Fruit fly (Drosophila melanogaster) whole organism, embryonic: Measurements from ENCODE around the gene Tbcd.

Source experiments
- Bgb ChIP-seq: fragments of 200-800 bp; sonication (Bioruptor generic); IDR thresholded peaks from 2 replicates; pipeline ENCODE4 v1.3.6; 2022; ENCODE audit warnings: missing biosample characterization, missing genetic modification characterization; ENCODE audit not compliant: partially characterized antibody
- Blimp-1 ChIP-seq: fragments of 200-800 bp; sonication (Bioruptor generic); optimal IDR thresholded peaks from 3 replicates; lab custom pipeline; 2018; ENCODE audit warnings: missing biosample characterization, missing genetic modification characterization, mild to moderate bottlenecking, moderate library complexity, missing genetic modification reagents
- CG10147 ChIP-seq: fragments of 200-800 bp; sonication (Bioruptor generic); optimal IDR thresholded peaks from 2 replicates; lab custom pipeline; 2019; ENCODE audit warnings: missing biosample characterization, mild to moderate bottlenecking, missing genetic modification characterization, moderate library complexity
- CG10979 ChIP-seq: fragments of 200-800 bp; sonication (Bioruptor generic); optimal IDR thresholded peaks from 2 replicates; lab custom pipeline; 2018; ENCODE audit warnings: missing biosample characterization, mild to moderate bottlenecking, missing genetic modification characterization, moderate library complexity
- CG11093 ChIP-seq: fragments of 200-800 bp; sonication (Bioruptor generic); IDR thresholded peaks from 3 replicates; pipeline ENCODE4 v1.3.6; 2022; ENCODE audit warnings: missing biosample characterization, missing genetic modification characterization
- CG13287 ChIP-seq: fragments of 200-800 bp; sonication (Bioruptor generic); IDR thresholded peaks from 2 replicates; pipeline ENCODE4 v1.3.6; 2022; ENCODE audit warnings: missing biosample characterization, missing genetic modification characterization; ENCODE audit not compliant: partially characterized antibody
- CG15011 ChIP-seq: fragments of 200-800 bp; sonication (Bioruptor generic); optimal IDR thresholded peaks from 3 replicates; lab custom pipeline; 2018; ENCODE audit warnings: missing biosample characterization, mild to moderate bottlenecking, missing genetic modification characterization
- CG17912 ChIP-seq: fragments of 200-800 bp; sonication (Bioruptor generic); optimal IDR thresholded peaks from 2 replicates; lab custom pipeline; 2018; ENCODE audit warnings: missing biosample characterization, mild to moderate bottlenecking, missing genetic modification characterization
- CG18262 ChIP-seq: fragments of 200-800 bp; optimal IDR thresholded peaks from 3 replicates; lab custom pipeline; 2019; ENCODE audit warnings: missing biosample characterization, mild to moderate bottlenecking, missing genetic modification characterization, moderate library complexity
- CG18599 ChIP-seq: fragments of 200-800 bp; sonication (Bioruptor generic); optimal IDR thresholded peaks from 3 replicates; lab custom pipeline; 2017; ENCODE audit warnings: missing biosample characterization, missing genetic modification characterization, mild to moderate bottlenecking, moderate library complexity, missing genetic modification reagents
- CG2129 ChIP-seq: fragments of 200-800 bp; sonication (Bioruptor generic); IDR thresholded peaks from 2 replicates; pipeline ENCODE4 v1.3.6; 2022; ENCODE audit warnings: missing biosample characterization, missing genetic modification characterization; ENCODE audit not compliant: partially characterized antibody
- CG2199 ChIP-seq: fragments of 200-800 bp; sonication (Bioruptor generic); IDR thresholded peaks from 3 replicates; pipeline ENCODE4 v1.3.6; 2022; ENCODE audit warnings: missing biosample characterization, missing genetic modification characterization
- CG2875 ChIP-seq: fragments of 200-800 bp; sonication (Bioruptor generic); optimal IDR thresholded peaks from 2 replicates; lab custom pipeline; 2017; ENCODE audit warnings: missing biosample characterization, mild to moderate bottlenecking, missing genetic modification characterization, missing genetic modification reagents
- CG3065 ChIP-seq: fragments of 200-800 bp; sonication (Bioruptor generic); optimal IDR thresholded peaks from 2 replicates; lab custom pipeline; 2016; ENCODE audit warnings: missing biosample characterization, missing genetic modification characterization
- CG31441 ChIP-seq: fragments of 200-800 bp; sonication (Bioruptor generic); IDR thresholded peaks from 2 replicates; pipeline ENCODE4 v1.3.6; 2022; ENCODE audit warnings: missing biosample characterization, missing genetic modification characterization
- CG33557 ChIP-seq: fragments of 200-800 bp; sonication (Bioruptor generic); optimal IDR thresholded peaks from 2 replicates; lab custom pipeline; 2019; ENCODE audit warnings: missing biosample characterization, mild to moderate bottlenecking, missing genetic modification characterization, moderate library complexity
- CG6272 ChIP-seq: fragments of 200-800 bp; sonication (Bioruptor generic); IDR thresholded peaks from 2 replicates; pipeline ENCODE4 v1.3.6; 2022; ENCODE audit warnings: missing biosample characterization, missing genetic modification characterization
- CG8478 ChIP-seq: fragments of >200 bp; optimal IDR thresholded peaks from 2 replicates; lab custom pipeline; 2018
- CG9437 ChIP-seq: fragments of 200-800 bp; sonication (Bioruptor generic); optimal IDR thresholded peaks from 2 replicates; lab custom pipeline; 2018; ENCODE audit warnings: missing biosample characterization, mild to moderate bottlenecking, missing genetic modification characterization
- CG9817 ChIP-seq: fragments of 200-800 bp; sonication (Bioruptor generic); optimal IDR thresholded peaks from 2 replicates; lab custom pipeline; 2018; ENCODE audit warnings: missing biosample characterization, mild to moderate bottlenecking, missing genetic modification characterization, moderate library complexity
- Doc3 ChIP-seq: fragments of 200-800 bp; sonication (Bioruptor generic); IDR thresholded peaks from 3 replicates; pipeline ENCODE4 v1.3.6; 2022; ENCODE audit warnings: missing biosample characterization, missing genetic modification characterization; ENCODE audit not compliant: partially characterized antibody
- ERR ChIP-seq: fragments of 200-800 bp; sonication (Bioruptor generic); optimal IDR thresholded peaks from 2 replicates; lab custom pipeline; 2016; ENCODE audit warnings: missing biosample characterization, missing genetic modification characterization
- MBD-R2 ChIP-seq: fragments of 200-800 bp; sonication (Bioruptor generic); IDR thresholded peaks from 2 replicates; pipeline ENCODE4 v1.3.6; 2022; ENCODE audit warnings: missing biosample characterization, missing genetic modification characterization
- NK7.1 ChIP-seq: fragments of 200-800 bp; sonication (Bioruptor generic); optimal IDR thresholded peaks from 3 replicates; lab custom pipeline; 2016; ENCODE audit warnings: missing biosample characterization, missing genetic modification characterization
- Sry-δ ChIP-seq: fragments of 200-800 bp; sonication (Bioruptor generic); optimal IDR thresholded peaks from 2 replicates; lab custom pipeline; 2016; ENCODE audit warnings: missing biosample characterization, missing genetic modification characterization
- Stat92E ChIP-seq, 3 experiments: fragments of >200 bp in 2 of 3; fragments of 200-800 bp in 1 of 3; sonication (Bioruptor generic) in 1 of 3; optimal IDR thresholded peaks; 2 replicates each; lab custom pipeline; 2017 to 2019; ENCODE audit warnings: missing biosample characterization in 3 of 3, missing genetic modification characterization in 3 of 3, mild to moderate bottlenecking in 1 of 3, moderate library complexity in 1 of 3
- Tbp ChIP-seq: fragments of >200 bp; optimal IDR thresholded peaks from 2 replicates; lab custom pipeline; 2018; ENCODE audit warnings: missing biosample characterization, missing genetic modification characterization
- Usf ChIP-seq: fragments of 200-800 bp; sonication (Bioruptor generic); optimal IDR thresholded peaks from 2 replicates; lab custom pipeline; 2017; ENCODE audit warnings: missing genotype, missing biosample characterization, missing genetic modification characterization
- YL-1 ChIP-seq: fragments of 200-800 bp; sonication (Bioruptor generic); optimal IDR thresholded peaks from 3 replicates; lab custom pipeline; 2017; ENCODE audit warnings: missing biosample characterization, mild to moderate bottlenecking, missing genetic modification characterization
- ase ChIP-seq: fragments of 200-800 bp; sonication (Bioruptor generic); IDR thresholded peaks from 3 replicates; pipeline ENCODE4 v1.3.6; 2022; ENCODE audit warnings: missing biosample characterization, missing genetic modification characterization
- bbx ChIP-seq: fragments of 200-800 bp; sonication (Bioruptor generic); IDR thresholded peaks from 2 replicates; pipeline ENCODE4 v1.3.6; 2022; ENCODE audit warnings: missing biosample characterization, missing genetic modification characterization; ENCODE audit not compliant: partially characterized antibody
- bcd ChIP-seq: fragments of 200-800 bp; sonication (Bioruptor generic); optimal IDR thresholded peaks from 2 replicates; lab custom pipeline; 2017; ENCODE audit warnings: missing biosample characterization, mild to moderate bottlenecking, missing genetic modification characterization
- corto ChIP-seq: fragments of 200-800 bp; sonication (Bioruptor generic); optimal IDR thresholded peaks from 2 replicates; lab custom pipeline; 2016; ENCODE audit warnings: missing biosample characterization, mild to moderate bottlenecking, missing genetic modification characterization, moderate library complexity
- croc ChIP-seq: fragments of 200-800 bp; sonication (Bioruptor generic); conservative IDR thresholded peaks from 3 replicates; pipeline ENCODE4 v1.3.6; 2022; ENCODE audit warnings: missing biosample characterization, missing genetic modification characterization
- dmrt11E ChIP-seq: fragments of 200-800 bp; sonication (Bioruptor generic); optimal IDR thresholded peaks from 3 replicates; lab custom pipeline; 2018; ENCODE audit warnings: missing biosample characterization, mild to moderate bottlenecking, missing genetic modification characterization, moderate library complexity
- exex ChIP-seq: fragments of 200-800 bp; sonication (Bioruptor generic); optimal IDR thresholded peaks from 4 replicates; lab custom pipeline; 2018; ENCODE audit warnings: missing biosample characterization, mild to moderate bottlenecking, missing genetic modification characterization, moderate library complexity
- gro ChIP-seq: fragments of 200-800 bp; sonication (Bioruptor generic); optimal IDR thresholded peaks from 2 replicates; lab custom pipeline; 2016; ENCODE audit warnings: missing biosample characterization, missing genetic modification characterization
- hb ChIP-seq: fragments of 200-800 bp; sonication (Bioruptor generic); IDR thresholded peaks from 3 replicates; pipeline ENCODE4 v1.3.6; 2022; ENCODE audit warnings: missing biosample characterization, missing genetic modification characterization; ENCODE audit not compliant: partially characterized antibody
- inv ChIP-seq: fragments of 200-800 bp; sonication (Bioruptor generic); IDR thresholded peaks from 2 replicates; pipeline ENCODE4 v1.3.6; 2022; ENCODE audit warnings: missing biosample characterization, missing genetic modification characterization; ENCODE audit not compliant: partially characterized antibody
- knrl ChIP-seq: fragments of 200-800 bp; sonication (Bioruptor generic); IDR thresholded peaks from 3 replicates; pipeline ENCODE4 v1.3.6; 2022; ENCODE audit warnings: missing biosample characterization, missing genetic modification characterization; ENCODE audit not compliant: partially characterized antibody
- nom ChIP-seq: fragments of 200-800 bp; sonication (Bioruptor generic); optimal IDR thresholded peaks from 2 replicates; lab custom pipeline; 2017; ENCODE audit warnings: missing biosample characterization, missing genetic modification characterization, mild to moderate bottlenecking, moderate library complexity, missing genetic modification reagents
- onecut ChIP-seq: fragments of 200-800 bp; sonication (Bioruptor generic); IDR thresholded peaks from 2 replicates; pipeline ENCODE4 v1.3.6; 2022; ENCODE audit warnings: missing biosample characterization, missing genetic modification characterization
- pros ChIP-seq: fragments of 200-800 bp; sonication (Bioruptor generic); optimal IDR thresholded peaks from 3 replicates; lab custom pipeline; 2019; ENCODE audit warnings: missing biosample characterization, mild to moderate bottlenecking, missing genetic modification characterization, moderate library complexity
- psq ChIP-seq: fragments of 200-800 bp; sonication (Bioruptor generic); optimal IDR thresholded peaks from 2 replicates; lab custom pipeline; 2017; ENCODE audit warnings: missing biosample characterization, missing genetic modification characterization
- run ChIP-seq: fragments of 200-800 bp; sonication (Bioruptor generic); optimal IDR thresholded peaks from 3 replicates; lab custom pipeline; 2018; ENCODE audit warnings: missing biosample characterization, mild to moderate bottlenecking, missing genetic modification characterization
- scrt ChIP-seq: fragments of 200-800 bp; sonication (Bioruptor generic); optimal IDR thresholded peaks from 2 replicates; lab custom pipeline; 2018; ENCODE audit warnings: missing biosample characterization, mild to moderate bottlenecking, missing genetic modification characterization, moderate library complexity
- seq ChIP-seq: fragments of 200-800 bp; sonication (Bioruptor generic); IDR thresholded peaks from 2 replicates; pipeline ENCODE4 v1.3.6; 2022; ENCODE audit warnings: missing biosample characterization, missing genetic modification characterization
- tio ChIP-seq: fragments of 200-800 bp; sonication (Bioruptor generic); optimal IDR thresholded peaks from 2 replicates; lab custom pipeline; 2017; ENCODE audit warnings: missing biosample characterization, missing genetic modification characterization, inconsistent platforms
- usp ChIP-seq: fragments of >200 bp; optimal IDR thresholded peaks from 2 replicates; lab custom pipeline; 2017; ENCODE audit warnings: missing biosample characterization, missing genetic modification characterization
- yki ChIP-seq: fragments of >200 bp; optimal IDR thresholded peaks from 3 replicates; lab custom pipeline; 2018

Gene Tbcd

dm6 chr2L:2179366-2179765 lies 32.0 kb downstream of the Tbcd start (continued):
- TF ChIP-seq MBD-R2 (GFP tag; lab: Robert Waterston, UW) (peak; percentile 41; the same call in 1 of the 2 replicates), hb (no peak), CG15011 (GFP tag; lab: Kevin White, UChicago) (peak; percentile 29), Stat92E (GFP tag; optimal IDR thresholded peaks at IDR 0.05; lab: Kevin White, UChicago) (no peak), CG6272 (peak; percentile 72), CG31441 (GFP tag; lab: Robert Waterston, UW) (no peak; the same call in 1 of the 2 replicates), scrt (GFP tag; lab: Kevin White, UChicago) (peak; percentile 60), ERR (GFP tag; lab: Kevin White, UChicago) (peak; percentile 68), Blimp-1 (GFP tag; lab: Kevin White, UChicago) (peak; percentile 61), CG3065 (GFP tag; lab: Kevin White, UChicago) (peak; percentile 29), CG10979 (peak; percentile 13), onecut (peak; percentile 30; the same call in 1 of the 2 replicates), CG18599 (GFP tag; lab: Kevin White, UChicago) (peak; percentile 86), CG18262 (tag; lab: Kevin White, UChicago) (peak; percentile 46), CG33557 (GFP tag; lab: Kevin White, UChicago) (no peak), usp (GFP tag; lab: Kevin White, UChicago) (no peak), gro (GFP tag; lab: Kevin White, UChicago) (peak; percentile 90), ase (GFP tag; lab: Robert Waterston, UW) (peak; percentile 71; the same call in 2 of the 3 replicates), CG13287 (GFP tag; lab: Robert Waterston, UW) (no peak; the same call in 1 of the 2 replicates), CG9817 (tag; lab: Kevin White, UChicago) (peak; percentile 73), CG2199 (GFP tag; lab: Robert Waterston, UW) (0 out of 3 replicates have a peak, but pooled peaks have one; percentile 50), CG2129 (GFP tag; lab: Robert Waterston, UW) (no peak), run (tag; lab: Kevin White, UChicago) (peak; percentile 36), YL-1 (GFP tag; lab: Kevin White, UChicago) (no peak), bbx (GFP tag; lab: Robert Waterston, UW) (no peak), Bgb (GFP tag; lab: Robert Waterston, UW) (no peak), dmrt11E (tag; lab: Kevin White, UChicago) (no peak), bcd (GFP tag; lab: Kevin White, UChicago) (peak; percentile 79), croc (GFP tag; lab: Robert Waterston, UW) (peak; percentile 21; the same call in 1 of the 3 replicates), corto (no peak), yki (lab: Kevin White, UChicago) (no peak), pros (GFP tag; lab: Kevin White, UChicago) (no peak), seq (GFP tag; lab: Robert Waterston, UW) (peak; percentile 50; the same call in 1 of the 2 replicates), CG2875 (GFP tag; lab: Kevin White, UChicago) (peak; percentile 8), Usf (GFP tag; lab: Kevin White, UChicago) (peak; percentile 28), inv (GFP tag; lab: Robert Waterston, UW) (no peak), CG8478 (lab: Kevin White, UChicago) (no peak), tio (GFP tag; lab: Kevin White, UChicago) (peak; percentile 59), exex (tag; lab: Kevin White, UChicago) (peak; percentile 89), CG9437 (peak; percentile 33), Tbp (GFP tag; lab: Kevin White, UChicago) (no peak), CG11093 (GFP tag; lab: Robert Waterston, UW) (peak; percentile 61; the same call in 1 of the 3 replicates), CG17912 (GFP tag; lab: Kevin White, UChicago) (no peak), NK7.1 (GFP tag; lab: Kevin White, UChicago) (peak; percentile 35), knrl (GFP tag; lab: Robert Waterston, UW) (no peak), Doc3 (GFP tag; lab: Robert Waterston, UW) (no peak), Sry-δ (GFP tag; lab: Kevin White, UChicago) (peak; percentile 36), psq (GFP tag; lab: Kevin White, UChicago) (no peak), CG10147 (peak; percentile 82), nom (GFP tag; lab: Kevin White, UChicago) (no peak)
